Worm (Caenorhabditis elegans) whole organism, L1 larva: ENCODE data around the gene lips-1.

Experiments used
- C34B4.2 ChIP-seq: sonication (generic microtip); optimal IDR thresholded peaks from 2 replicates; lab custom pipeline; 2017; ENCODE audit warnings: mild to moderate bottlenecking, missing genetic modification characterization, missing compliant biosample characterization
- Y116A8C.19 ChIP-seq: sonication (generic microtip); optimal IDR thresholded peaks from 2 replicates; lab custom pipeline; 2016; ENCODE audit warnings: missing compliant biosample characterization, missing genetic modification characterization, borderline replicate concordance
- aly-2 ChIP-seq: fragments of 150-350 bp; optimal IDR thresholded peaks from 2 replicates; lab custom pipeline; 2014; ENCODE audit warnings: missing biosample characterization, missing genetic modification characterization
- ama-1 ChIP-seq: fragments of 150-350 bp; optimal IDR thresholded peaks from 2 replicates; lab custom pipeline; 2014
- ceh-63 ChIP-seq: fragments of 200-800 bp; sonication (Bioruptor generic); optimal IDR thresholded peaks from 2 replicates; lab custom pipeline; 2018; ENCODE audit warnings: mild to moderate bottlenecking, missing genetic modification characterization, missing compliant biosample characterization
- ceh-8 ChIP-seq: fragments of 200-800 bp; sonication (Bioruptor generic); optimal IDR thresholded peaks from 2 replicates; lab custom pipeline; 2018; ENCODE audit warnings: mild to moderate bottlenecking, missing genetic modification characterization, moderate library complexity, missing compliant biosample characterization
- ceh-82 ChIP-seq, 3 experiments: fragments of 150-350 bp in 1 of 3; sonication (generic microtip) in 2 of 3; optimal IDR thresholded peaks; 2 replicates each; lab custom pipeline; 2014 to 2017; ENCODE audit warnings: missing biosample characterization in 3 of 3, missing genetic modification characterization in 3 of 3
- ceh-88 ChIP-seq: fragments of 200-800 bp; sonication (Bioruptor generic); IDR thresholded peaks from 2 replicates; pipeline ENCODE4 v1.3.6; 2022; ENCODE audit warnings: missing genetic modification characterization, missing compliant biosample characterization
- ceh-90 ChIP-seq: sonication (generic microtip); optimal IDR thresholded peaks from 2 replicates; lab custom pipeline; 2016; ENCODE audit warnings: missing genetic modification characterization, missing compliant biosample characterization
- efl-3 ChIP-seq: fragments of 200-800 bp; sonication (Bioruptor generic); optimal IDR thresholded peaks from 2 replicates; lab custom pipeline; 2018; ENCODE audit warnings: mild to moderate bottlenecking, missing genetic modification characterization, missing compliant biosample characterization
- egl-13 ChIP-seq: sonication (generic microtip); optimal IDR thresholded peaks from 2 replicates; lab custom pipeline; 2016; ENCODE audit warnings: missing genotype, missing genetic modification reagents, missing genetic modification characterization, missing compliant biosample characterization
- egl-27 ChIP-seq, 2 experiments: fragments of 150-350 bp in 1 of 2; sonication (generic microtip); optimal IDR thresholded peaks; 3 replicates each; lab custom pipeline; 2017 to 2018; ENCODE audit warnings: missing biosample characterization in 2 of 2, missing genetic modification characterization in 2 of 2, missing genetic modification reagents in 2 of 2
- elt-3 ChIP-seq, 6 experiments: fragments of 150-350 bp in 1 of 6; sonication (generic microtip); optimal IDR thresholded peaks; 2 replicates each; lab custom pipeline; 2017 to 2018; ENCODE audit warnings: missing biosample characterization in 6 of 6, missing genetic modification characterization in 6 of 6, inconsistent platforms in 1 of 6
- ets-5 ChIP-seq: fragments of 200-800 bp; sonication (Bioruptor generic); IDR thresholded peaks from 2 replicates; pipeline ENCODE4 v1.3.6; 2022; ENCODE audit warnings: missing genetic modification characterization, missing compliant biosample characterization
- fkh-10 ChIP-seq: sonication (generic microtip); optimal IDR thresholded peaks from 2 replicates; lab custom pipeline; 2017; ENCODE audit warnings: missing biosample characterization, missing genetic modification reagents, missing genetic modification characterization
- fos-1 ChIP-seq: fragments of 150-350 bp; optimal IDR thresholded peaks from 2 replicates; lab custom pipeline; 2014; ENCODE audit warnings: missing biosample characterization, missing genetic modification characterization
- grh-1 ChIP-seq: fragments of 200-800 bp; sonication (Bioruptor generic); IDR thresholded peaks from 2 replicates; pipeline ENCODE4 v1.3.6; 2022; ENCODE audit warnings: missing genetic modification reagents, missing genetic modification characterization, missing compliant biosample characterization
- hlh-4 ChIP-seq: sonication (generic microtip); optimal IDR thresholded peaks from 2 replicates; lab custom pipeline; 2016; ENCODE audit warnings: mild to moderate bottlenecking, missing genetic modification characterization, missing compliant biosample characterization
- irx-1 ChIP-seq: sonication (generic microtip); optimal IDR thresholded peaks from 2 replicates; lab custom pipeline; 2016; ENCODE audit warnings: missing genetic modification characterization, missing compliant biosample characterization
- lin-13 ChIP-seq: fragments of 150-350 bp; optimal IDR thresholded peaks from 2 replicates; lab custom pipeline; 2014; ENCODE audit warnings: missing biosample characterization, missing genetic modification reagents, missing genetic modification characterization
- lin-14 ChIP-seq: fragments of 200-800 bp; sonication (Bioruptor generic); optimal IDR thresholded peaks from 2 replicates; lab custom pipeline; 2018; ENCODE audit warnings: mild to moderate bottlenecking, missing genetic modification characterization, moderate library complexity, missing compliant biosample characterization
- lin-15B ChIP-seq: fragments of 150-350 bp; sonication (generic microtip); optimal IDR thresholded peaks from 3 replicates; lab custom pipeline; 2014; ENCODE audit warnings: missing biosample characterization, missing genetic modification characterization
- lin-35 ChIP-seq, 2 experiments: fragments of 150-350 bp; optimal IDR thresholded peaks; 2 replicates each; lab custom pipeline; 2014; ENCODE audit warnings: missing biosample characterization in 2 of 2, missing genetic modification characterization in 2 of 2, missing genetic modification reagents in 2 of 2
- lin-39 ChIP-seq: fragments of 150-350 bp; optimal IDR thresholded peaks from 2 replicates; lab custom pipeline; 2014; ENCODE audit warnings: missing biosample characterization, missing genetic modification reagents, missing genetic modification characterization
- lsy-2 ChIP-seq, 2 experiments: fragments of 150-350 bp; optimal IDR thresholded peaks; 2 replicates each; lab custom pipeline; 2014; ENCODE audit warnings: missing biosample characterization in 2 of 2, missing genetic modification characterization in 2 of 2
- mdl-1 ChIP-seq, 2 experiments: fragments of 150-350 bp; optimal IDR thresholded peaks; 2 replicates each; lab custom pipeline; 2014 to 2017; ENCODE audit warnings: missing biosample characterization in 2 of 2, missing genetic modification characterization in 2 of 2, inconsistent platforms in 1 of 2
- mef-2 ChIP-seq: fragments of 150-350 bp; optimal IDR thresholded peaks from 2 replicates; lab custom pipeline; 2014; ENCODE audit warnings: missing biosample characterization, missing genetic modification characterization
- nhr-11 ChIP-seq: fragments of 150-350 bp; optimal IDR thresholded peaks from 2 replicates; lab custom pipeline; 2014; ENCODE audit warnings: missing biosample characterization, missing genetic modification characterization
- nhr-12 ChIP-seq: sonication (generic microtip); optimal IDR thresholded peaks from 2 replicates; lab custom pipeline; 2017; ENCODE audit warnings: missing biosample characterization, missing genetic modification characterization
- nhr-19 ChIP-seq: fragments of 200-800 bp; sonication (Bioruptor generic); conservative IDR thresholded peaks from 2 replicates; pipeline ENCODE4 v1.3.6; 2022; ENCODE audit warnings: missing genetic modification characterization, missing compliant biosample characterization
- nhr-20 ChIP-seq: sonication (generic microtip); optimal IDR thresholded peaks from 2 replicates; lab custom pipeline; 2016; ENCODE audit warnings: mild to moderate bottlenecking, missing genetic modification characterization, missing compliant biosample characterization
- nhr-237 ChIP-seq: fragments of 150-350 bp; optimal IDR thresholded peaks from 2 replicates; lab custom pipeline; 2014; ENCODE audit warnings: missing biosample characterization, missing genetic modification characterization
- nhr-76 ChIP-seq: sonication (generic microtip); optimal IDR thresholded peaks from 2 replicates; lab custom pipeline; 2017; ENCODE audit warnings: missing biosample characterization, missing genetic modification characterization
- nhr-77 ChIP-seq: fragments of 150-350 bp; optimal IDR thresholded peaks from 2 replicates; lab custom pipeline; 2014; ENCODE audit warnings: missing biosample characterization, missing genetic modification characterization
- nhr-84 ChIP-seq: sonication (generic microtip); optimal IDR thresholded peaks from 2 replicates; lab custom pipeline; 2017; ENCODE audit warnings: missing biosample characterization, missing genetic modification characterization
- nhr-85 ChIP-seq: sonication (generic microtip); peaks from one replicate; lab custom pipeline; 2016; ENCODE audit warnings: missing genetic modification characterization, inconsistent platforms, missing compliant biosample characterization
- pax-3 ChIP-seq: fragments of 200-800 bp; sonication (Bioruptor generic); optimal IDR thresholded peaks from 2 replicates; lab custom pipeline; 2018; ENCODE audit warnings: mild to moderate bottlenecking, missing genetic modification characterization, moderate library complexity, missing compliant biosample characterization
- pqm-1 ChIP-seq: sonication (generic microtip); optimal IDR thresholded peaks from 3 replicates; lab custom pipeline; 2017; ENCODE audit warnings: missing biosample characterization, missing genetic modification characterization
- rnt-1 ChIP-seq: sonication (generic microtip); optimal IDR thresholded peaks from 2 replicates; lab custom pipeline; 2016; ENCODE audit warnings: mild to moderate bottlenecking, missing genetic modification characterization, moderate library complexity, missing compliant biosample characterization
- skn-1 ChIP-seq: fragments of 150-350 bp; optimal IDR thresholded peaks from 2 replicates; lab custom pipeline; 2014; ENCODE audit warnings: missing biosample characterization, missing genetic modification characterization
- snpc-4 ChIP-seq: fragments of 150-350 bp; optimal IDR thresholded peaks from 2 replicates; lab custom pipeline; 2014; ENCODE audit warnings: missing biosample characterization, missing genetic modification characterization
- snu-23 ChIP-seq: sonication (generic microtip); optimal IDR thresholded peaks from 2 replicates; lab custom pipeline; 2016; ENCODE audit warnings: missing genetic modification characterization, missing compliant biosample characterization
- sptf-1 ChIP-seq: fragments of 150-350 bp; optimal IDR thresholded peaks from 2 replicates; lab custom pipeline; 2014; ENCODE audit warnings: missing biosample characterization, missing genetic modification characterization
- sup-37 ChIP-seq: fragments of 200-800 bp; sonication (Bioruptor generic); optimal IDR thresholded peaks from 2 replicates; lab custom pipeline; 2018; ENCODE audit warnings: mild to moderate bottlenecking, missing genetic modification characterization, missing compliant biosample characterization
- tbx-2 ChIP-seq: sonication (generic microtip); optimal IDR thresholded peaks from 2 replicates; lab custom pipeline; 2016; ENCODE audit warnings: missing genetic modification characterization, missing compliant biosample characterization
- tlp-1 ChIP-seq: fragments of 150-350 bp; optimal IDR thresholded peaks from 2 replicates; lab custom pipeline; 2014; ENCODE audit warnings: missing biosample characterization, missing genetic modification characterization
- unc-62 ChIP-seq: fragments of 150-350 bp; optimal IDR thresholded peaks from 2 replicates; lab custom pipeline; 2014; ENCODE audit warnings: missing biosample characterization, missing genetic modification reagents, missing genetic modification characterization
- vab-15 ChIP-seq: sonication (generic microtip); optimal IDR thresholded peaks from 2 replicates; lab custom pipeline; 2017; ENCODE audit warnings: missing genotype, mild to moderate bottlenecking, missing genetic modification characterization, missing compliant biosample characterization
- xbp-1 ChIP-seq: sonication (generic microtip); optimal IDR thresholded peaks from 2 replicates; lab custom pipeline; 2016; ENCODE audit warnings: missing genetic modification characterization, missing compliant biosample characterization
- zag-1 ChIP-seq: fragments of 150-350 bp; optimal IDR thresholded peaks from 2 replicates; lab custom pipeline; 2014; ENCODE audit warnings: missing biosample characterization, missing genetic modification characterization
- ztf-11 ChIP-seq, 2 experiments: sonication (generic microtip); optimal IDR thresholded peaks; 2 replicates each; lab custom pipeline; 2016 to 2017; ENCODE audit warnings: missing genetic modification characterization in 2 of 2, missing biosample characterization in 1 of 2, missing compliant biosample characterization in 1 of 2

The lips-1 gene

DNA sequence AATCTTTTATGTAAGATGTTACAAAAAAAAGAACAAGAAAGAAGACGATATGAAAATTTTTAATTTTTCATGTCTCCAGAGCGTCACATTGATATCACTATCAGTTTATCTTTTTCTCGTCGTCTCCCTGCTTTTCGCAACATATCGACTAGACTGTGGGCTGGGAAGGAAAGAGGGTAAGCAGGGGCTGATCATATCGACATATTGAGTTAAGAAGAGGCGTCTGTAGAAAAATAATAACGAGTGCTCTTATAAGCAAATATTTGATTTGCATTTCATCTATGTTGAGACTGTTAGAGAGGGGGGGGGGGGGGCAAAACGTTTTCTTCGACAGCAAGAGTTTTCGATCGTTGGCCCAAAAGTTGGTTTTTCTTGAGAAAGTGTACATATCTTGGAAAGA, 26.4 kb downstream of the lips-1 start:
- no peak for TF ChIP-seq egl-13 (tag; lab: Kevin White, UChicago)
- TF ChIP-seq lin-13 (GFP tag; lab: Kevin White, UChicago), result no peak
- no peak for TF ChIP-seq aly-2 (tag; lab: Kevin White, UChicago)
- TF ChIP-seq sup-37, result peak; percentile 8
- no peak for TF ChIP-seq ama-1
- TF ChIP-seq elt-3 (tag; optimal IDR thresholded peaks at IDR 0.05; lab: Kevin White, UChicago), result peak in 2 of 6 experiments; percentile 7 to 20
- peak; percentile 33 for TF ChIP-seq lin-14 (GFP tag; lab: Kevin White, UChicago)
- no peak for TF ChIP-seq vab-15 (tag; lab: Kevin White, UChicago)
- TF ChIP-seq efl-3, result no peak
- peak in 1 of 2 experiments; percentile 13 for TF ChIP-seq lin-35 (GFP tag; optimal IDR thresholded peaks at IDR 0.05; lab: Kevin White, UChicago)
- TF ChIP-seq rnt-1, result no peak
- peak in 1 of 2 experiments; percentile 10 for TF ChIP-seq egl-27 (tag; optimal IDR thresholded peaks at IDR 0.05; lab: Kevin White, UChicago)
- TF ChIP-seq nhr-19 (GFP tag; lab: Robert Waterston, UW), result peak; percentile 34
- TF ChIP-seq nhr-20 (tag; lab: Kevin White, UChicago), result peak; percentile 71
- TF ChIP-seq zag-1 (tag; lab: Kevin White, UChicago), result no peak
- TF ChIP-seq unc-62, result no peak
- peak in 1 of 2 experiments; percentile 4 for TF ChIP-seq lsy-2 (tag; optimal IDR thresholded peaks at IDR 0.05; lab: Kevin White, UChicago)
- peak; percentile 19 for TF ChIP-seq nhr-85 (tag; lab: Kevin White, UChicago)
- peak; percentile 37 for TF ChIP-seq nhr-77 (tag; lab: Kevin White, UChicago)
- TF ChIP-seq ceh-8, result no peak
- no peak for TF ChIP-seq fos-1 (tag; lab: Kevin White, UChicago)
- no peak for TF ChIP-seq xbp-1
- peak; percentile 5 for TF ChIP-seq tbx-2 (tag; lab: Kevin White, UChicago)

DNA sequence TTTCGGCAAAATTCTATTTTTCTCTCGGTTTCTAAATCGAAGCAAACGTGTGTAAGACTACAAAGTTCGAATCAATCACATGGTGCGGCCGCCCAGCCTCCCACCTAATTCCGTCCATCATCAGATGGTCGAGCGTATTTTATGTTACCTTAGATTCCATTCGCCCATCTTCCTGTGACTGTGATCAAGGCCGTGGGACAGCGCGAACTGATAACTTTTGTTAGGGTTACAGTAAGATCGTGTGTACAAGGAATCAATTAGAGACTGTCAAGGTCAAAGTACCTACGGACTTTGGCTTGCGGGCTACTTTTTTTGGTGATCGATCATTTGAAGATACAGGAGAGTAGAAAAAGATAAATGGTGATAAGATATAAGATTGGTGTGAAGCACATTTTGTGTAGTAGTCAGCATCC, 30.5 kb downstream of the lips-1 start:
- TF ChIP-seq lin-15B (tag; lab: Kevin White, UChicago), result no peak
- TF ChIP-seq mdl-1 (tag; optimal IDR thresholded peaks at IDR 0.05; lab: Kevin White, UChicago), result peak in 1 of 2 experiments; percentile 91
- TF ChIP-seq nhr-12, result no peak
- peak; percentile 99 for TF ChIP-seq nhr-85 (tag; lab: Kevin White, UChicago)
- TF ChIP-seq grh-1 (GFP tag; lab: Robert Waterston, UW), result peak; percentile 72
- TF ChIP-seq ceh-63 (GFP tag; lab: Kevin White, UChicago), result no peak
- no peak for TF ChIP-seq lin-13 (GFP tag; lab: Kevin White, UChicago)
- TF ChIP-seq ceh-90, result no peak
- TF ChIP-seq pqm-1 (tag; lab: Kevin White, UChicago), result no peak
- peak in 1 of 2 experiments; percentile 52 for TF ChIP-seq egl-27 (tag; optimal IDR thresholded peaks at IDR 0.05; lab: Kevin White, UChicago)
- no peak for TF ChIP-seq Y116A8C.19
- peak; percentile 34 for TF ChIP-seq skn-1 (tag; lab: Kevin White, UChicago)
- TF ChIP-seq lin-39 (tag; lab: Kevin White, UChicago), result peak; percentile 2
- TF ChIP-seq mef-2, result no peak
- TF ChIP-seq ztf-11 (tag; optimal IDR thresholded peaks at IDR 0.05; lab: Kevin White, UChicago), result no peak
- peak; percentile 28 for TF ChIP-seq nhr-77 (tag; lab: Kevin White, UChicago)
- no peak for TF ChIP-seq ama-1
- peak; percentile 53 for TF ChIP-seq irx-1 (tag; lab: Kevin White, UChicago)
- no peak for TF ChIP-seq egl-13 (tag; lab: Kevin White, UChicago)
- TF ChIP-seq nhr-11 (tag; lab: Kevin White, UChicago), result peak; percentile 15
- no peak for TF ChIP-seq hlh-4 (tag; lab: Kevin White, UChicago)
- peak; percentile 99 for TF ChIP-seq nhr-20 (tag; lab: Kevin White, UChicago)
- no peak for TF ChIP-seq tlp-1 (tag; lab: Kevin White, UChicago)
- TF ChIP-seq nhr-76 (tag; lab: Kevin White, UChicago), result no peak
- no peak for TF ChIP-seq nhr-84 (tag; lab: Kevin White, UChicago)
- no peak for TF ChIP-seq snpc-4 (tag; lab: Kevin White, UChicago)
- TF ChIP-seq pax-3 (tag; lab: Kevin White, UChicago), result no peak
- no peak for TF ChIP-seq fkh-10 (GFP tag; lab: Kevin White, UChicago)
- TF ChIP-seq snu-23, result peak; percentile 92
- TF ChIP-seq efl-3, result no peak
- TF ChIP-seq ceh-88 (GFP tag; lab: Robert Waterston, UW), result peak; percentile 45
- no peak for TF ChIP-seq ets-5 (GFP tag; lab: Robert Waterston, UW)
- TF ChIP-seq sptf-1, result no peak
- TF ChIP-seq elt-3 (tag; optimal IDR thresholded peaks at IDR 0.05; lab: Kevin White, UChicago), result peak; percentile 38 to 99 (median 76)
- TF ChIP-seq aly-2 (tag; lab: Kevin White, UChicago), result no peak
- TF ChIP-seq C34B4.2, result no peak
- no peak for TF ChIP-seq nhr-237 (tag; lab: Kevin White, UChicago)
- TF ChIP-seq ceh-82 (tag; optimal IDR thresholded peaks at IDR 0.05; lab: Kevin White, UChicago), result no peak
- no peak for TF ChIP-seq sup-37
- TF ChIP-seq tbx-2 (tag; lab: Kevin White, UChicago), result peak; percentile 84
- no peak for TF ChIP-seq fos-1 (tag; lab: Kevin White, UChicago)
